Worm (Caenorhabditis elegans) whole organism, L3 larva: ENCODE data around the gene K04A8.20.

Experiments
- ceh-28 ChIP-seq: fragments of 150-350 bp; optimal IDR thresholded peaks from 2 replicates; lab custom pipeline; 2014; ENCODE audit warnings: missing biosample characterization, missing genetic modification reagents, missing genetic modification characterization
- ceh-82 ChIP-seq: fragments of 150-350 bp; optimal IDR thresholded peaks from 2 replicates; lab custom pipeline; 2014; ENCODE audit warnings: missing biosample characterization, missing genetic modification characterization
- elt-1 ChIP-seq: fragments of 150-350 bp; optimal IDR thresholded peaks from 2 replicates; lab custom pipeline; 2014; ENCODE audit warnings: missing biosample characterization, missing genetic modification characterization
- fos-1 ChIP-seq: fragments of 150-350 bp; optimal IDR thresholded peaks from 2 replicates; lab custom pipeline; 2014; ENCODE audit warnings: missing biosample characterization, missing genetic modification characterization
- hmg-11 ChIP-seq: sonication (generic microtip); optimal IDR thresholded peaks from 2 replicates; lab custom pipeline; 2016; ENCODE audit warnings: missing genetic modification characterization, missing compliant biosample characterization
- jun-1 ChIP-seq: fragments of 150-350 bp; optimal IDR thresholded peaks from 2 replicates; lab custom pipeline; 2014; ENCODE audit warnings: missing biosample characterization, missing genetic modification reagents, missing genetic modification characterization
- nhr-237 ChIP-seq: fragments of 150-350 bp; optimal IDR thresholded peaks from 2 replicates; lab custom pipeline; 2014; ENCODE audit warnings: missing biosample characterization, missing genetic modification characterization
- nhr-25 ChIP-seq: sonication (generic microtip); optimal IDR thresholded peaks from 2 replicates; lab custom pipeline; 2017; ENCODE audit warnings: missing biosample characterization, missing genetic modification characterization
- nhr-28 ChIP-seq: fragments of 150-350 bp; optimal IDR thresholded peaks from 2 replicates; lab custom pipeline; 2014; ENCODE audit warnings: missing biosample characterization, missing genetic modification characterization
- nhr-77 ChIP-seq: fragments of 150-350 bp; optimal IDR thresholded peaks from 2 replicates; lab custom pipeline; 2014; ENCODE audit warnings: missing biosample characterization, missing genetic modification characterization
- unc-62 ChIP-seq: fragments of 150-350 bp; sonication (generic microtip); optimal IDR thresholded peaks from 4 replicates; lab custom pipeline; 2014; ENCODE audit warnings: missing biosample characterization, missing genetic modification reagents, missing genetic modification characterization
- zag-1 ChIP-seq: fragments of 150-350 bp; optimal IDR thresholded peaks from 2 replicates; lab custom pipeline; 2014; ENCODE audit warnings: missing biosample characterization, missing genetic modification characterization

DNA sequence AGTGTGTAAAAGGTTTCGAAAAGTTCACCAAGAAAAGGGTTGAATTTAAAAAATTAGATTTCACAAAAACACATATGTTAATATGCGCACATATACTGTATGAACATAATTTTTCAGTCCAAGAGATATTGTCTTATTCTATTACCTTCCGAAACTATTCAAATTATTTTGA lies 31.1 kb upstream of the K04A8.20 start, which contains the start of gene F46E10.3:
- TF ChIP-seq fos-1 (tag; lab: Kevin White, UChicago) (no peak), elt-1 (no peak), nhr-77 (tag; lab: Kevin White, UChicago) (no peak), hmg-11 (tag; lab: Kevin White, UChicago) (no peak), nhr-28 (tag; lab: Kevin White, UChicago) (no peak), nhr-25 (tag; lab: Kevin White, UChicago) (no peak), unc-62 (no peak), nhr-237 (no peak), zag-1 (no peak), jun-1 (tag; lab: Kevin White, UChicago) (no peak), ceh-28 (no peak), ceh-82 (tag; lab: Kevin White, UChicago) (no peak)
